Fruit fly (Drosophila melanogaster) whole organism, embryonic: Measurements from ENCODE around the gene Vm26Ac.

Source experiments
- Atf3 ChIP-seq: fragments of 200-800 bp; sonication (Bioruptor generic); optimal IDR thresholded peaks from 3 replicates; lab custom pipeline; 2016; ENCODE audit warnings: missing biosample characterization, missing genetic modification characterization
- CG10959 ChIP-seq: fragments of 200-800 bp; sonication (Bioruptor generic); IDR thresholded peaks from 2 replicates; pipeline ENCODE4 v1.3.6; 2022; ENCODE audit warnings: missing biosample characterization, missing genetic modification characterization
- CG12071 ChIP-seq: fragments of 200-800 bp; sonication (Bioruptor generic); optimal IDR thresholded peaks from 3 replicates; lab custom pipeline; 2018; ENCODE audit warnings: missing biosample characterization, mild to moderate bottlenecking, missing genetic modification characterization
- CG15073 ChIP-seq: fragments of 200-800 bp; sonication (Bioruptor generic); optimal IDR thresholded peaks from 2 replicates; lab custom pipeline; 2016; ENCODE audit warnings: missing biosample characterization, missing genetic modification characterization
- CG15269 ChIP-seq: fragments of 200-800 bp; sonication (Bioruptor generic); optimal IDR thresholded peaks from 2 replicates; lab custom pipeline; 2018; ENCODE audit warnings: missing biosample characterization, mild to moderate bottlenecking, missing genetic modification characterization, moderate library complexity
- CG17568 ChIP-seq: fragments of 200-800 bp; sonication (Bioruptor generic); optimal IDR thresholded peaks from 2 replicates; lab custom pipeline; 2018; ENCODE audit warnings: missing biosample characterization, mild to moderate bottlenecking, missing genetic modification characterization, moderate library complexity
- CG34224 ChIP-seq: fragments of 200-800 bp; sonication (Bioruptor generic); IDR thresholded peaks from 3 replicates; pipeline ENCODE4 v1.3.6; 2022; ENCODE audit warnings: missing biosample characterization, missing genetic modification characterization; ENCODE audit not compliant: partially characterized antibody
- CG4424 ChIP-seq: fragments of 200-800 bp; sonication (Bioruptor generic); optimal IDR thresholded peaks from 3 replicates; lab custom pipeline; 2016; ENCODE audit warnings: missing biosample characterization, missing genetic modification characterization
- CG7372 ChIP-seq: fragments of 200-800 bp; sonication (Bioruptor generic); IDR thresholded peaks from 2 replicates; pipeline ENCODE4 v1.3.6; 2022; ENCODE audit warnings: missing biosample characterization, missing genetic modification characterization
- CG7745 ChIP-seq: fragments of 200-800 bp; sonication (Bioruptor generic); optimal IDR thresholded peaks from 2 replicates; lab custom pipeline; 2018; ENCODE audit warnings: missing biosample characterization, mild to moderate bottlenecking, missing genetic modification characterization, moderate library complexity
- CG7786 ChIP-seq: fragments of 200-800 bp; sonication (Bioruptor generic); optimal IDR thresholded peaks from 2 replicates; lab custom pipeline; 2016; ENCODE audit warnings: missing biosample characterization, missing genetic modification characterization
- CG7839 ChIP-seq: fragments of 200-800 bp; sonication (Bioruptor generic); optimal IDR thresholded peaks from 3 replicates; lab custom pipeline; 2018; ENCODE audit warnings: missing biosample characterization, mild to moderate bottlenecking, missing genetic modification characterization, moderate library complexity
- CG7963 ChIP-seq: fragments of 200-800 bp; sonication (Bioruptor generic); IDR thresholded peaks from 3 replicates; pipeline ENCODE4 v1.3.6; 2022; ENCODE audit warnings: missing biosample characterization, missing genetic modification characterization; ENCODE audit not compliant: partially characterized antibody
- CG8359 ChIP-seq: fragments of 200-800 bp; sonication (Bioruptor generic); optimal IDR thresholded peaks from 2 replicates; lab custom pipeline; 2017; ENCODE audit warnings: missing biosample characterization, mild to moderate bottlenecking, missing genetic modification characterization, borderline replicate concordance
- CG9215 ChIP-seq: fragments of 200-800 bp; sonication (Bioruptor generic); IDR thresholded peaks from 2 replicates; pipeline ENCODE4 v1.3.6; 2022; ENCODE audit warnings: missing biosample characterization, missing genetic modification characterization
- CG9727 ChIP-seq: fragments of 200-800 bp; sonication (Bioruptor generic); optimal IDR thresholded peaks from 3 replicates; lab custom pipeline; 2017; ENCODE audit warnings: missing biosample characterization, mild to moderate bottlenecking, missing genetic modification characterization
- CG9797 ChIP-seq: fragments of 200-800 bp; sonication (Bioruptor generic); optimal IDR thresholded peaks from 3 replicates; lab custom pipeline; 2018; ENCODE audit warnings: missing biosample characterization, mild to moderate bottlenecking, missing genetic modification characterization
- Camta ChIP-seq: fragments of 200-800 bp; sonication (Bioruptor generic); optimal IDR thresholded peaks from 2 replicates; lab custom pipeline; 2016; ENCODE audit warnings: missing biosample characterization, missing genetic modification characterization
- CoRest ChIP-seq: fragments of 200-800 bp; sonication (Bioruptor generic); optimal IDR thresholded peaks from 3 replicates; lab custom pipeline; 2018; ENCODE audit warnings: missing biosample characterization, mild to moderate bottlenecking, missing genetic modification characterization, moderate library complexity
- Dfd ChIP-seq, 2 experiments: fragments of >200 bp; optimal IDR thresholded peaks; 2 replicates each; lab custom pipeline; 2017; ENCODE audit warnings: missing biosample characterization in 2 of 2, missing genetic modification characterization in 2 of 2
- Drgx ChIP-seq: fragments of 200-800 bp; sonication (Bioruptor generic); IDR thresholded peaks from 2 replicates; pipeline ENCODE4 v1.3.6; 2022; ENCODE audit warnings: missing biosample characterization, missing genetic modification characterization
- E2f2 ChIP-seq: fragments of 200-800 bp; sonication (Bioruptor generic); IDR thresholded peaks from 2 replicates; pipeline ENCODE4 v1.3.6; 2022; ENCODE audit warnings: missing biosample characterization, missing genetic modification characterization
- Elba2 ChIP-seq: fragments of 200-800 bp; sonication (Bioruptor generic); optimal IDR thresholded peaks from 3 replicates; lab custom pipeline; 2016; ENCODE audit warnings: missing biosample characterization, missing genetic modification characterization
- Ets97D ChIP-seq: fragments of 200-800 bp; sonication (Bioruptor generic); optimal IDR thresholded peaks from 3 replicates; lab custom pipeline; 2016; ENCODE audit warnings: missing biosample characterization, missing genetic modification characterization
- MESR4 ChIP-seq: fragments of 200-800 bp; sonication (Bioruptor generic); optimal IDR thresholded peaks from 2 replicates; lab custom pipeline; 2018; ENCODE audit warnings: missing biosample characterization, mild to moderate bottlenecking, missing genetic modification characterization, moderate library complexity
- Myb ChIP-seq: fragments of 200-800 bp; sonication (Bioruptor generic); optimal IDR thresholded peaks from 2 replicates; lab custom pipeline; 2016; ENCODE audit warnings: missing biosample characterization, missing genetic modification characterization
- NC2β ChIP-seq: fragments of 200-800 bp; sonication (Bioruptor generic); optimal IDR thresholded peaks from 2 replicates; lab custom pipeline; 2016; ENCODE audit warnings: missing biosample characterization, missing genetic modification characterization
- NK7.1 ChIP-seq: fragments of 200-800 bp; sonication (Bioruptor generic); optimal IDR thresholded peaks from 3 replicates; lab custom pipeline; 2016; ENCODE audit warnings: missing biosample characterization, missing genetic modification characterization
- Sox102F ChIP-seq: fragments of 200-800 bp; sonication (Bioruptor generic); optimal IDR thresholded peaks from 2 replicates; lab custom pipeline; 2018; ENCODE audit warnings: missing biosample characterization, mild to moderate bottlenecking, missing genetic modification characterization, moderate library complexity
- Xrp1 ChIP-seq: fragments of 200-800 bp; sonication (Bioruptor generic); IDR thresholded peaks from 2 replicates; pipeline ENCODE4 v1.3.6; 2022; ENCODE audit warnings: missing biosample characterization, missing genetic modification characterization
- ase ChIP-seq: fragments of 200-800 bp; sonication (Bioruptor generic); IDR thresholded peaks from 3 replicates; pipeline ENCODE4 v1.3.6; 2022; ENCODE audit warnings: missing biosample characterization, missing genetic modification characterization
- cg ChIP-seq: fragments of 200-800 bp; sonication (Bioruptor generic); optimal IDR thresholded peaks from 3 replicates; lab custom pipeline; 2019; ENCODE audit warnings: missing biosample characterization, mild to moderate bottlenecking, missing genetic modification characterization, moderate library complexity
- chinmo ChIP-seq: fragments of 200-800 bp; sonication (Bioruptor generic); IDR thresholded peaks from 4 replicates; pipeline ENCODE4 v1.3.6; 2022; ENCODE audit warnings: missing biosample characterization, missing genetic modification characterization; ENCODE audit not compliant: partially characterized antibody
- crol ChIP-seq: fragments of 200-800 bp; sonication (Bioruptor generic); IDR thresholded peaks from 2 replicates; pipeline ENCODE4 v1.3.6; 2022; ENCODE audit warnings: missing biosample characterization, missing genetic modification characterization
- dpn ChIP-seq, 2 experiments: fragments of 200-800 bp; sonication (Bioruptor generic); optimal IDR thresholded peaks; 3 replicates each; lab custom pipeline; 2016; ENCODE audit warnings: missing biosample characterization in 2 of 2, missing genetic modification characterization in 2 of 2
- dysf ChIP-seq: fragments of 200-800 bp; sonication (Bioruptor generic); IDR thresholded peaks from 3 replicates; pipeline ENCODE4 v1.3.6; 2022; ENCODE audit warnings: missing biosample characterization, missing genetic modification characterization
- ems ChIP-seq: fragments of 200-800 bp; sonication (Bioruptor generic); optimal IDR thresholded peaks from 3 replicates; lab custom pipeline; 2016; ENCODE audit warnings: missing biosample characterization, missing genetic modification characterization
- fd64A ChIP-seq: fragments of 200-800 bp; sonication (Bioruptor generic); optimal IDR thresholded peaks from 3 replicates; lab custom pipeline; 2018; ENCODE audit warnings: missing biosample characterization, mild to moderate bottlenecking, missing genetic modification characterization
- hkb ChIP-seq, 2 experiments: fragments of 200-800 bp in 1 of 2; fragments of >200 bp in 1 of 2; sonication (Bioruptor generic) in 1 of 2; IDR thresholded peaks in 1 of 2; optimal IDR thresholded peaks in 1 of 2; 2 replicates each; pipeline versions ENCODE4 v1.3.6 to Lab custom; 2017 to 2022; ENCODE audit warnings: missing biosample characterization in 1 of 2, missing genetic modification characterization in 1 of 2
- insv ChIP-seq, 2 experiments: fragments of 200-800 bp; sonication (Bioruptor generic); optimal IDR thresholded peaks; 3 replicates each; lab custom pipeline; 2016 to 2018; ENCODE audit warnings: missing biosample characterization in 2 of 2, missing genetic modification characterization in 2 of 2
- kay ChIP-seq: fragments of 200-800 bp; sonication (Bioruptor generic); optimal IDR thresholded peaks from 2 replicates; lab custom pipeline; 2016; ENCODE audit warnings: missing biosample characterization, missing genetic modification characterization
- ken ChIP-seq: fragments of 200-800 bp; sonication (Bioruptor generic); IDR thresholded peaks from 3 replicates; pipeline ENCODE4 v1.3.6; 2022; ENCODE audit warnings: missing biosample characterization, missing genetic modification characterization
- knrl ChIP-seq: fragments of 200-800 bp; sonication (Bioruptor generic); IDR thresholded peaks from 3 replicates; pipeline ENCODE4 v1.3.6; 2022; ENCODE audit warnings: missing biosample characterization, missing genetic modification characterization; ENCODE audit not compliant: partially characterized antibody
- oc ChIP-seq: fragments of 200-800 bp; sonication (Bioruptor generic); optimal IDR thresholded peaks from 2 replicates; lab custom pipeline; 2018; ENCODE audit warnings: missing biosample characterization, mild to moderate bottlenecking, missing genetic modification characterization, moderate library complexity
- pan ChIP-seq, 4 experiments: fragments of >200 bp in 3 of 4; fragments of 200-800 bp in 1 of 4; sonication (Bioruptor generic) in 1 of 4; optimal IDR thresholded peaks in 3 of 4; IDR thresholded peaks in 1 of 4; 2 replicates each; pipeline versions ENCODE4 v1.3.6 to Lab custom; 2017 to 2022; ENCODE audit warnings: missing biosample characterization in 2 of 4, missing genetic modification characterization in 2 of 4, mixed read lengths in 1 of 4
- seq ChIP-seq: fragments of 200-800 bp; sonication (Bioruptor generic); IDR thresholded peaks from 2 replicates; pipeline ENCODE4 v1.3.6; 2022; ENCODE audit warnings: missing biosample characterization, missing genetic modification characterization
- tio ChIP-seq: fragments of 200-800 bp; sonication (Bioruptor generic); optimal IDR thresholded peaks from 2 replicates; lab custom pipeline; 2017; ENCODE audit warnings: missing biosample characterization, missing genetic modification characterization, inconsistent platforms
- tll ChIP-seq, 2 experiments: fragments of 200-800 bp in 1 of 2; fragments of >200 bp in 1 of 2; sonication (Bioruptor generic) in 1 of 2; optimal IDR thresholded peaks; 2 replicates each; lab custom pipeline; 2017 to 2019; ENCODE audit warnings: missing biosample characterization in 2 of 2, missing genetic modification characterization in 2 of 2, mild to moderate bottlenecking in 1 of 2, moderate library complexity in 1 of 2
- vnd ChIP-seq: fragments of 200-800 bp; sonication (Bioruptor generic); IDR thresholded peaks from 3 replicates; pipeline ENCODE4 v1.3.6; 2022; ENCODE audit warnings: missing biosample characterization, missing genetic modification characterization; ENCODE audit not compliant: partially characterized antibody

Gene Vm26Ac

dm6 chr2L:5997609-5998229, 39.3 kb upstream of the Vm26Ac start (continued):
- TF ChIP-seq Elba2 (GFP tag; lab: Kevin White, UChicago): no peak
- TF ChIP-seq Atf3: no peak
- no peak for TF ChIP-seq CG15073 (GFP tag; lab: Kevin White, UChicago)
- TF ChIP-seq CG12071 (GFP tag; lab: Kevin White, UChicago): peak; percentile 68
- TF ChIP-seq crol (GFP tag; lab: Robert Waterston, UW): no peak
- TF ChIP-seq dysf (GFP tag; lab: Robert Waterston, UW): peak; percentile 25; the same call in 1 of the 3 replicates
- TF ChIP-seq CG8359 (GFP tag; lab: Kevin White, UChicago): peak; percentile 73
- no peak for TF ChIP-seq tio (GFP tag; lab: Kevin White, UChicago)
- TF ChIP-seq seq (GFP tag; lab: Robert Waterston, UW): no peak
- TF ChIP-seq vnd (GFP tag; lab: Robert Waterston, UW): no peak
- TF ChIP-seq CG7839 (tag; lab: Kevin White, UChicago): no peak
- TF ChIP-seq CG9797 (GFP tag; lab: Kevin White, UChicago): peak; percentile 27
- TF ChIP-seq NC2β (GFP tag; lab: Kevin White, UChicago): no peak
- TF ChIP-seq CG15269 (tag; lab: Kevin White, UChicago): no peak
- TF ChIP-seq dpn (GFP tag; optimal IDR thresholded peaks at IDR 0.05; lab: Kevin White, UChicago): peak in 1 of 2 experiments; percentile 14
- no peak for TF ChIP-seq knrl (GFP tag; lab: Robert Waterston, UW)
- no peak for TF ChIP-seq Drgx
- no peak for TF ChIP-seq ems
- no peak for TF ChIP-seq Camta
- TF ChIP-seq CG17568: no peak
- TF ChIP-seq CG7786 (GFP tag; lab: Kevin White, UChicago): no peak
- TF ChIP-seq NK7.1 (GFP tag; lab: Kevin White, UChicago): no peak
- TF ChIP-seq CG7963: no peak
- TF ChIP-seq ken (GFP tag; lab: Robert Waterston, UW): no peak
- TF ChIP-seq ase: no peak
- no peak for TF ChIP-seq MESR4 (GFP tag; lab: Kevin White, UChicago)
- TF ChIP-seq pan (optimal IDR thresholded peaks at IDR 0.05; lab: Kevin White, UChicago): no peak
- TF ChIP-seq pan (GFP tag; optimal IDR thresholded peaks at IDR 0.05 in 1 of 2, IDR thresholded peaks at IDR 0.05 in 1 of 2): peak in 1 of 2 experiments; percentile 39
- TF ChIP-seq fd64A (GFP tag; lab: Kevin White, UChicago): peak; percentile 78
- TF ChIP-seq CG4424 (GFP tag; lab: Kevin White, UChicago): no peak
- TF ChIP-seq oc (tag; lab: Kevin White, UChicago): peak; percentile 18
- TF ChIP-seq CG9215: no peak
- TF ChIP-seq CG7745 (tag; lab: Kevin White, UChicago): no peak
- peak; percentile 39 for TF ChIP-seq CoRest
- TF ChIP-seq cg (GFP tag; lab: Kevin White, UChicago): peak; percentile 63
- peak in 1 of 2 experiments; percentile 49 for TF ChIP-seq insv (GFP tag; optimal IDR thresholded peaks at IDR 0.05; lab: Kevin White, UChicago)
- TF ChIP-seq Dfd (GFP tag; optimal IDR thresholded peaks at IDR 0.05; lab: Kevin White, UChicago): no peak
- no peak for TF ChIP-seq tll (GFP tag; optimal IDR thresholded peaks at IDR 0.05; lab: Kevin White, UChicago)
- peak; percentile 67 for TF ChIP-seq CG9727 (GFP tag; lab: Kevin White, UChicago)
- no peak for TF ChIP-seq Xrp1 (GFP tag; lab: Robert Waterston, UW)
- TF ChIP-seq chinmo: no peak
- peak; percentile 97 for TF ChIP-seq Ets97D (GFP tag; lab: Kevin White, UChicago)
- TF ChIP-seq CG34224: no peak
- no peak for TF ChIP-seq CG10959 (GFP tag; lab: Robert Waterston, UW)
- no peak for TF ChIP-seq CG7372
- TF ChIP-seq kay (GFP tag; lab: Kevin White, UChicago): no peak
- no peak for TF ChIP-seq hkb (optimal IDR thresholded peaks at IDR 0.05; lab: Kevin White, UChicago)
- peak; percentile 71 for TF ChIP-seq hkb (GFP tag; IDR thresholded peaks at IDR 0.05; lab: Robert Waterston, UW)
- TF ChIP-seq Myb: no peak
- peak; percentile 15; the same call in 1 of the 2 replicates for TF ChIP-seq E2f2 (GFP tag; lab: Robert Waterston, UW)
- no peak for TF ChIP-seq Sox102F (GFP tag; lab: Kevin White, UChicago)
